Fruit fly (Drosophila melanogaster): ENCODE data around the gene Tbc1d15-17.

Tbc1d15-17 gene

DNA sequence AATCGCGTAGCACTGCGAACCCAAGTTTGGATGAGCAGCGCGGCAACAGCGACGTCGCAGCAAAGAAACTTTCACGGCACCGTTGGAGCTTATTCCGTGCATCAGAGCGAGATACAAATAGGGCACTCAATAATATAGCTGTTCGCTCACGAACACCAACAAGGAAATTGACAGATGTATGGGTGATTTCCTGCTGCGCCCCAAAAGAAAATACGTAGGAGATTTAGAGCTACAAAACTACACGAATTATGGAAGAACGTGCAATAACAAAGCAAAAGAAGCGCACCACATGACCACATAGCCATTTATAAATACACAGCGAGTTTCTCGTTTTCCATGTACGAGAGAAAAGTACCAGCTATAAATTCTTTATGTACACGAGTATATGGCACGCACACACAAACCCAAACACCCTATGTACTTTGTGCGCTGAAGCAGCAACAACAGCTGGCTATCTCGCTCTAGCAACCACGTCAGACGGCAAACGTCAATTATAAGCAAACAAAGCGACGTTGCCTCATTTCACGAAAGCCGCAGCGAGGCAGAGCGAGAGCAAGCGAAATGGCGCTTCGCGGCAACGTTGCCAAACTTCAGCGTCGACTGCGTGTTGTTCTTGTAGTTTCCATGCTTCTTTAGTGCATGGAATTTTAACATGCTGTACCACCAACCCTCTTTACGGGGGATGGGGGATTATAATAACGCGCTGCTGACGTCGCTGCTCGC lies 45.4 kb upstream of the Tbc1d15-17 start (continued):
- TF ChIP-seq D (optimal IDR thresholded peaks at IDR 0.05) = peak; percentile 86
- no peak for TF ChIP-seq D (GFP tag; optimal IDR thresholded peaks at IDR 0.05)
- TF ChIP-seq PHDP (tag; optimal IDR thresholded peaks at IDR 0.05) = peak; percentile 8
- TF ChIP-seq CG1024 (GFP tag; IDR thresholded peaks at IDR 0.05) = no peak
- TF ChIP-seq CG6683 (GFP tag; optimal IDR thresholded peaks at IDR 0.05) = peak; percentile 33
- TF ChIP-seq CG2199 (GFP tag; IDR thresholded peaks at IDR 0.05) = no peak
- no peak for TF ChIP-seq bigmax (GFP tag; optimal IDR thresholded peaks at IDR 0.05)
- TF ChIP-seq NK7.1 (GFP tag; optimal IDR thresholded peaks at IDR 0.05) = no peak
- TF ChIP-seq TFAM (GFP tag; optimal IDR thresholded peaks at IDR 0.05) = no peak
- TF ChIP-seq Hmx (GFP tag; optimal IDR thresholded peaks at IDR 0.05) = no peak
- no peak for TF ChIP-seq luna (GFP tag; optimal IDR thresholded peaks at IDR 0.05)
- peak in 1 of 2 experiments; percentile 47 for TF ChIP-seq insv (GFP tag; optimal IDR thresholded peaks at IDR 0.05)
- peak; percentile 52 for TF ChIP-seq Fer1 (GFP tag; optimal IDR thresholded peaks at IDR 0.05)
- TF ChIP-seq run (tag; optimal IDR thresholded peaks at IDR 0.05) = no peak
- TF ChIP-seq CG15696 (tag; optimal IDR thresholded peaks at IDR 0.05) = peak; percentile 51
- TF ChIP-seq CG2116 (GFP tag; optimal IDR thresholded peaks at IDR 0.05) = peak; percentile 15
- TF ChIP-seq gcm2 (GFP tag; optimal IDR thresholded peaks at IDR 0.05) = no peak
- TF ChIP-seq Nf-YB (GFP tag; optimal IDR thresholded peaks at IDR 0.05) = peak; percentile 40
- TF ChIP-seq CG11247 (GFP tag; IDR thresholded peaks at IDR 0.05) = no peak
- TF ChIP-seq disco-r (GFP tag; optimal IDR thresholded peaks at IDR 0.05) = no peak
- no peak for TF ChIP-seq Nf-YA (GFP tag; IDR thresholded peaks at IDR 0.05)
- TF ChIP-seq pum (GFP tag; optimal IDR thresholded peaks at IDR 0.05) = no peak
- peak; percentile 22 for TF ChIP-seq ftz-f1 (GFP tag; optimal IDR thresholded peaks at IDR 0.05)
- peak; percentile 99 for TF ChIP-seq abd-A (tag; optimal IDR thresholded peaks at IDR 0.05)
- peak; percentile 45 for TF ChIP-seq CG1832 (GFP tag; optimal IDR thresholded peaks at IDR 0.05)
- no peak for TF ChIP-seq emc (GFP tag; optimal IDR thresholded peaks at IDR 0.05)
- no peak for TF ChIP-seq Jarid2 (GFP tag; optimal IDR thresholded peaks at IDR 0.05)
- peak; percentile 16 for TF ChIP-seq CG2712 (tag; optimal IDR thresholded peaks at IDR 0.05)
- no peak for TF ChIP-seq Doc3 (GFP tag; IDR thresholded peaks at IDR 0.05; ENCODE audit: partially characterized antibody)
- no peak for TF ChIP-seq zen2 (GFP tag; IDR thresholded peaks at IDR 0.05; ENCODE audit: partially characterized antibody)
- peak in 1 of 2 experiments; percentile 19 for TF ChIP-seq Trl (optimal IDR thresholded peaks at IDR 0.05)
- TF ChIP-seq Trl (GFP tag; optimal IDR thresholded peaks at IDR 0.05) = no peak
- TF ChIP-seq salm (tag; optimal IDR thresholded peaks at IDR 0.05) = peak; percentile 12
- TF ChIP-seq kah (GFP tag; optimal IDR thresholded peaks at IDR 0.05) = peak; percentile 8
- no peak for TF ChIP-seq nerfin-2 (GFP tag; IDR thresholded peaks at IDR 0.05; ENCODE audit: partially characterized antibody)
- no peak for TF ChIP-seq CG17612 (GFP tag; IDR thresholded peaks at IDR 0.05)
- TF ChIP-seq Adf1 (GFP tag; IDR thresholded peaks at IDR 0.05) = no peak
- no peak for TF ChIP-seq CG30020 (tag; optimal IDR thresholded peaks at IDR 0.05)
- TF ChIP-seq p53 (GFP tag; optimal IDR thresholded peaks at IDR 0.05) = no peak
- TF ChIP-seq Sin3A (optimal IDR thresholded peaks at IDR 0.05) = no peak
- TF ChIP-seq ro (GFP tag; IDR thresholded peaks at IDR 0.05) = no peak
- peak; percentile 8 for TF ChIP-seq Myb (GFP tag; optimal IDR thresholded peaks at IDR 0.05)
- peak in 2 of 3 experiments; percentile 71 to 72 for TF ChIP-seq Stat92E (GFP tag; optimal IDR thresholded peaks at IDR 0.05)
- TF ChIP-seq wdn (GFP tag; IDR thresholded peaks at IDR 0.05) = no peak
- TF ChIP-seq MESR4 (GFP tag; optimal IDR thresholded peaks at IDR 0.05) = no peak
- peak; percentile 48 for TF ChIP-seq CG33557 (GFP tag; optimal IDR thresholded peaks at IDR 0.05)
- peak; percentile 94 for TF ChIP-seq cg (GFP tag; optimal IDR thresholded peaks at IDR 0.05)
- TF ChIP-seq CG15011 (GFP tag; optimal IDR thresholded peaks at IDR 0.05) = no peak
- TF ChIP-seq az2 (GFP tag; optimal IDR thresholded peaks at IDR 0.05) = no peak
- TF ChIP-seq CG8765 (GFP tag; IDR thresholded peaks at IDR 0.05) = no peak
- no peak for TF ChIP-seq CG4730 (GFP tag; IDR thresholded peaks at IDR 0.05)
